Fruit fly (Drosophila melanogaster) whole organism, embryonic: ENCODE data around the gene Eip75B.
A peak's percentile ranks its signal among the peaks of the same experiment; 100 is the strongest.

Source experiments
- Bgb ChIP-seq: fragments of 200-800 bp; sonication (Bioruptor generic); IDR thresholded peaks from 2 replicates; pipeline ENCODE4 v1.3.6; 2022; ENCODE audit warnings: missing biosample characterization, missing genetic modification characterization; ENCODE audit not compliant: partially characterized antibody
- CG11398 ChIP-seq: fragments of 200-800 bp; sonication (Bioruptor generic); optimal IDR thresholded peaks from 2 replicates; lab custom pipeline; 2016; ENCODE audit warnings: missing biosample characterization, missing genetic modification characterization
- CG11560 ChIP-seq: fragments of 200-800 bp; sonication (Bioruptor generic); IDR thresholded peaks from 3 replicates; pipeline ENCODE4 v1.3.6; 2022; ENCODE audit warnings: missing biosample characterization, missing genetic modification characterization
- CG11695 ChIP-seq: fragments of 200-800 bp; sonication (Bioruptor generic); IDR thresholded peaks from 3 replicates; pipeline ENCODE4 v1.3.6; 2022; ENCODE audit warnings: missing biosample characterization, missing genetic modification characterization
- CG12299 ChIP-seq: fragments of 200-800 bp; sonication (Bioruptor generic); optimal IDR thresholded peaks from 2 replicates; lab custom pipeline; 2018; ENCODE audit warnings: missing biosample characterization, mild to moderate bottlenecking, missing genetic modification characterization
- CG15601 ChIP-seq: fragments of 200-800 bp; sonication (Bioruptor generic); optimal IDR thresholded peaks from 3 replicates; lab custom pipeline; 2019; ENCODE audit warnings: missing biosample characterization, mild to moderate bottlenecking, missing genetic modification characterization, moderate library complexity
- CG16779 ChIP-seq: fragments of 200-800 bp; sonication (Bioruptor generic); IDR thresholded peaks from 2 replicates; pipeline ENCODE4 v1.3.6; 2022; ENCODE audit warnings: missing biosample characterization, missing genetic modification characterization
- CG18011 ChIP-seq: fragments of 200-800 bp; sonication (Bioruptor generic); optimal IDR thresholded peaks from 2 replicates; lab custom pipeline; 2017; ENCODE audit warnings: missing biosample characterization, missing genetic modification characterization, mild to moderate bottlenecking, moderate library complexity, missing genotype
- CG18599 ChIP-seq: fragments of 200-800 bp; sonication (Bioruptor generic); optimal IDR thresholded peaks from 3 replicates; lab custom pipeline; 2017; ENCODE audit warnings: missing biosample characterization, missing genetic modification characterization, mild to moderate bottlenecking, moderate library complexity, missing genetic modification reagents
- CG2129 ChIP-seq: fragments of 200-800 bp; sonication (Bioruptor generic); IDR thresholded peaks from 2 replicates; pipeline ENCODE4 v1.3.6; 2022; ENCODE audit warnings: missing biosample characterization, missing genetic modification characterization; ENCODE audit not compliant: partially characterized antibody
- CG30431 ChIP-seq: fragments of 200-800 bp; sonication (Bioruptor generic); optimal IDR thresholded peaks from 2 replicates; lab custom pipeline; 2017; ENCODE audit warnings: missing biosample characterization, missing genetic modification characterization
- CG3281 ChIP-seq: fragments of 200-800 bp; sonication (Bioruptor generic); optimal IDR thresholded peaks from 3 replicates; lab custom pipeline; 2017; ENCODE audit warnings: missing biosample characterization, mild to moderate bottlenecking, missing genetic modification characterization
- CG3726 ChIP-seq: fragments of 200-800 bp; sonication (Bioruptor generic); IDR thresholded peaks from 3 replicates; pipeline ENCODE4, ENCODE4 v1.3.6; 2022; ENCODE audit warnings: missing biosample characterization, missing genetic modification characterization
- CG3995 ChIP-seq: fragments of 200-800 bp; sonication (Bioruptor generic); optimal IDR thresholded peaks from 3 replicates; lab custom pipeline; 2016; ENCODE audit warnings: missing biosample characterization, missing genetic modification characterization
- CG43689 ChIP-seq: fragments of 200-800 bp; sonication (Bioruptor generic); IDR thresholded peaks from 2 replicates; pipeline ENCODE4 v1.3.6; 2022; ENCODE audit warnings: missing biosample characterization, missing genetic modification characterization
- CG5953 ChIP-seq: fragments of 200-800 bp; sonication (Bioruptor generic); IDR thresholded peaks from 2 replicates; pipeline ENCODE4 v1.3.6; 2022; ENCODE audit warnings: missing biosample characterization, missing genetic modification characterization
- CG6791 ChIP-seq: fragments of 200-800 bp; sonication (Bioruptor generic); IDR thresholded peaks from 3 replicates; pipeline ENCODE4 v1.3.6; 2022; ENCODE audit warnings: missing biosample characterization, missing genetic modification characterization; ENCODE audit not compliant: partially characterized antibody
- CG7357 ChIP-seq: fragments of 200-800 bp; sonication (Bioruptor generic); IDR thresholded peaks from 3 replicates; pipeline ENCODE4 v1.3.6; 2022; ENCODE audit warnings: missing biosample characterization, missing genetic modification characterization
- CG7372 ChIP-seq: fragments of 200-800 bp; sonication (Bioruptor generic); IDR thresholded peaks from 2 replicates; pipeline ENCODE4 v1.3.6; 2022; ENCODE audit warnings: missing biosample characterization, missing genetic modification characterization
- CG7963 ChIP-seq: fragments of 200-800 bp; sonication (Bioruptor generic); IDR thresholded peaks from 3 replicates; pipeline ENCODE4 v1.3.6; 2022; ENCODE audit warnings: missing biosample characterization, missing genetic modification characterization; ENCODE audit not compliant: partially characterized antibody
- CG8388 ChIP-seq: fragments of 200-800 bp; sonication (Bioruptor generic); optimal IDR thresholded peaks from 2 replicates; lab custom pipeline; 2019; ENCODE audit warnings: missing biosample characterization, mild to moderate bottlenecking, missing genetic modification characterization, moderate library complexity
- CG9932 ChIP-seq: fragments of 200-800 bp; sonication (Bioruptor generic); IDR thresholded peaks from 2 replicates; pipeline ENCODE4 v1.3.6; 2022; ENCODE audit warnings: missing biosample characterization, missing genetic modification characterization
- Drgx ChIP-seq: fragments of 200-800 bp; sonication (Bioruptor generic); IDR thresholded peaks from 2 replicates; pipeline ENCODE4 v1.3.6; 2022; ENCODE audit warnings: missing biosample characterization, missing genetic modification characterization
- E2f1 ChIP-seq: fragments of 200-800 bp; sonication (Bioruptor generic); IDR thresholded peaks from 2 replicates; pipeline ENCODE4 v1.3.6; 2022; ENCODE audit warnings: missing biosample characterization, missing genetic modification characterization
- Elba2 ChIP-seq: fragments of 200-800 bp; sonication (Bioruptor generic); optimal IDR thresholded peaks from 3 replicates; lab custom pipeline; 2016; ENCODE audit warnings: missing biosample characterization, missing genetic modification characterization
- Fer3 ChIP-seq: fragments of 200-800 bp; sonication (Bioruptor generic); optimal IDR thresholded peaks from 2 replicates; lab custom pipeline; 2018; ENCODE audit warnings: missing biosample characterization, mild to moderate bottlenecking, missing genetic modification characterization, moderate library complexity
- HmgZ ChIP-seq: fragments of 200-800 bp; sonication (Bioruptor generic); optimal IDR thresholded peaks from 2 replicates; lab custom pipeline; 2018; ENCODE audit warnings: missing biosample characterization, mild to moderate bottlenecking, missing genetic modification characterization
- MBD-R2 ChIP-seq: fragments of 200-800 bp; sonication (Bioruptor generic); IDR thresholded peaks from 2 replicates; pipeline ENCODE4 v1.3.6; 2022; ENCODE audit warnings: missing biosample characterization, missing genetic modification characterization
- NFAT ChIP-seq: fragments of 200-800 bp; sonication (Bioruptor generic); IDR thresholded peaks from 2 replicates; pipeline ENCODE4 v1.3.6; 2022; ENCODE audit warnings: missing biosample characterization, missing genetic modification characterization
- Rfx ChIP-seq: fragments of 200-800 bp; sonication (Bioruptor generic); IDR thresholded peaks from 2 replicates; pipeline ENCODE4 v1.3.6; 2022; ENCODE audit warnings: missing biosample characterization, missing genetic modification characterization
- Scr ChIP-seq: fragments of 200-800 bp; sonication (Bioruptor generic); IDR thresholded peaks from 2 replicates; pipeline ENCODE4 v1.3.6; 2022; ENCODE audit warnings: missing biosample characterization, missing genetic modification characterization; ENCODE audit not compliant: partially characterized antibody
- Sin3A ChIP-seq: fragments of >200 bp; optimal IDR thresholded peaks from 2 replicates; lab custom pipeline; 2018
- Trl ChIP-seq, 3 experiments: fragments of >200 bp in 2 of 3; fragments of 200-800 bp in 1 of 3; sonication (Bioruptor generic) in 1 of 3; optimal IDR thresholded peaks; 2 replicates in 1 of 3; 3 replicates in 2 of 3; lab custom pipeline; 2016 to 2017; ENCODE audit warnings: missing biosample characterization in 1 of 3, missing genetic modification characterization in 1 of 3
- ab ChIP-seq: fragments of 200-800 bp; sonication (Bioruptor generic); optimal IDR thresholded peaks from 2 replicates; lab custom pipeline; 2016; ENCODE audit warnings: missing biosample characterization, missing genetic modification characterization
- ash1 ChIP-seq: fragments of 200-800 bp; sonication (Bioruptor generic); optimal IDR thresholded peaks from 2 replicates; lab custom pipeline; 2018; ENCODE audit warnings: missing biosample characterization, mild to moderate bottlenecking, missing genetic modification characterization
- cg ChIP-seq: fragments of 200-800 bp; sonication (Bioruptor generic); optimal IDR thresholded peaks from 3 replicates; lab custom pipeline; 2019; ENCODE audit warnings: missing biosample characterization, mild to moderate bottlenecking, missing genetic modification characterization, moderate library complexity
- chif ChIP-seq, 2 experiments: fragments of 200-800 bp; sonication (Bioruptor generic); optimal IDR thresholded peaks; 3 replicates each; lab custom pipeline; 2016; ENCODE audit warnings: missing biosample characterization in 2 of 2, missing genetic modification characterization in 2 of 2
- cwo ChIP-seq: fragments of 200-800 bp; sonication (Bioruptor generic); optimal IDR thresholded peaks from 3 replicates; lab custom pipeline; 2017; ENCODE audit warnings: missing biosample characterization, missing genetic modification characterization, mild to moderate bottlenecking, moderate library complexity, missing genetic modification reagents
- ewg ChIP-seq: fragments of 200-800 bp; sonication (Bioruptor generic); optimal IDR thresholded peaks from 3 replicates; lab custom pipeline; 2017; ENCODE audit warnings: mild to moderate bottlenecking, missing biosample characterization, missing genetic modification reagents, missing genetic modification characterization
- gce ChIP-seq: fragments of 200-800 bp; sonication (Bioruptor generic); IDR thresholded peaks from 3 replicates; pipeline ENCODE4 v1.3.6; 2022; ENCODE audit warnings: missing biosample characterization, missing genetic modification characterization
- kni ChIP-seq: fragments of 200-800 bp; sonication (Bioruptor generic); optimal IDR thresholded peaks from 3 replicates; lab custom pipeline; 2017; ENCODE audit warnings: mild to moderate bottlenecking, missing biosample characterization, missing genetic modification reagents, missing genetic modification characterization
- pnt ChIP-seq: fragments of 200-800 bp; sonication (Bioruptor generic); optimal IDR thresholded peaks from 3 replicates; lab custom pipeline; 2016; ENCODE audit warnings: missing biosample characterization, missing genetic modification characterization
- pzg ChIP-seq: fragments of 200-800 bp; sonication (Bioruptor generic); optimal IDR thresholded peaks from 3 replicates; lab custom pipeline; 2018; ENCODE audit warnings: missing biosample characterization, mild to moderate bottlenecking, missing genetic modification characterization, moderate library complexity
- rib ChIP-seq: fragments of 200-800 bp; sonication (Bioruptor generic); IDR thresholded peaks from 2 replicates; pipeline ENCODE4 v1.3.6; 2022; ENCODE audit warnings: missing biosample characterization, missing genetic modification characterization
- sqz ChIP-seq: fragments of 200-800 bp; sonication (Bioruptor generic); optimal IDR thresholded peaks from 3 replicates; lab custom pipeline; 2018; ENCODE audit warnings: missing biosample characterization, mild to moderate bottlenecking, missing genetic modification characterization

Gene Eip75B

dm6 chr3L:18106021-18106944 lies 41.8 kb upstream of the Eip75B start, which contains the start of the genes CG13698 and mRpS26 (continued):
- TF ChIP-seq CG15601 (tag; lab: Kevin White, UChicago): peak; percentile 74
- no peak for TF ChIP-seq Scr (GFP tag; lab: Robert Waterston, UW)
- TF ChIP-seq CG7357 (GFP tag; lab: Robert Waterston, UW): no peak
- peak; percentile 26; the same call in 1 of the 2 replicates for TF ChIP-seq CG5953 (GFP tag; lab: Robert Waterston, UW)
- TF ChIP-seq CG18011 (GFP tag; lab: Kevin White, UChicago): peak; percentile 91
- peak; percentile 60; the same call in 2 of the 3 replicates for TF ChIP-seq CG6791 (GFP tag; lab: Robert Waterston, UW)

DNA sequence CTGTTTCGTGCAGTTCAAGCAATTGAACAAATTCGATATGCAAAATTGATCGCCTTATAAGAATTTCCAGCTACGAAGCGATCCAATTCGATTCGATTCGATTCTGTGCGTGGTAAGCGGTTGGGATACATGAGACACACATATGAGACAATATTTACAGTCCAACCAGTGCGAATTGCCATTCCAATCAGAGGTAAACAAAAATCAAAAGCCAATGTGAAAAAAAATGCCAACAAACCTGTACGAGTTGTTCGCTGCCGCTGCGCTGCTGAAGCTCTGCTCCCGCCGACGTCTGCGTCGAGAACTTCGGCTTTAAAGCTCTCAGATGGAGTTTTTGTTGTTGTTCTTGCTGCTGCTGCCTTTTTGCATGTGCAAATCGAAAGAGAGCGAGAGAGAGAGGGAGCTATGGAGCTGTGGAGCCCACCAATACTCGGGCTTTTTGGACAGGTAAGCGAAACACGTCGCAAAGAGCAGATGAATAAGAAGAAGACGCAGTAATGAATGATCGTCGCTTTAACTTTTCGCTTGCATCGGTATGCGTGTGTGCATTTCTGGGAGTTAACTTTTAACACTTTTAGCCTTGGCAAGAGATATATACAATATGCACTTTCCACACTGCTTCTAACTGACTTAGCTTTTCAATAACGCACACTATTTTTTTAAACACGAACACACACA lies 41.0 kb upstream of the Eip75B start:
- TF ChIP-seq Bgb (GFP tag; lab: Robert Waterston, UW) (no peak), CG3281 (GFP tag; lab: Kevin White, UChicago) (no peak), chif (GFP tag; optimal IDR thresholded peaks at IDR 0.05; lab: Kevin White, UChicago) (no peak), CG11560 (no peak), Elba2 (GFP tag; lab: Kevin White, UChicago) (peak; percentile 18), cwo (no peak), CG12299 (tag; lab: Kevin White, UChicago) (no peak), CG30431 (GFP tag; lab: Kevin White, UChicago) (no peak), CG8388 (GFP tag; lab: Kevin White, UChicago) (no peak), Trl (optimal IDR thresholded peaks at IDR 0.05; lab: Kevin White, UChicago) (peak in 1 of 2 experiments; percentile 73), Trl (GFP tag; optimal IDR thresholded peaks at IDR 0.05; lab: Kevin White, UChicago) (no peak), gce (GFP tag; lab: Robert Waterston, UW) (no peak), Drgx (GFP tag; lab: Robert Waterston, UW) (no peak), CG3995 (GFP tag; lab: Kevin White, UChicago) (no peak), CG11695 (0 out of 3 replicates have a peak, but pooled peaks have one; percentile 6), HmgZ (tag; lab: Kevin White, UChicago) (no peak), CG6791 (GFP tag; lab: Robert Waterston, UW) (no peak), CG9932 (GFP tag; lab: Robert Waterston, UW) (no peak), CG3726 (GFP tag; lab: Robert Waterston, UW) (no peak), Sin3A (lab: Kevin White, UChicago) (no peak), CG7372 (GFP tag; lab: Robert Waterston, UW) (no peak), ewg (no peak), CG7963 (GFP tag; lab: Robert Waterston, UW) (no peak), NFAT (no peak), pnt (GFP tag; lab: Kevin White, UChicago) (no peak), Fer3 (no peak), cg (GFP tag; lab: Kevin White, UChicago) (peak; percentile 65), sqz (GFP tag; lab: Kevin White, UChicago) (no peak), Rfx (no peak), CG11398 (no peak), CG43689 (no peak), ash1 (GFP tag; lab: Kevin White, UChicago) (no peak), E2f1 (GFP tag; lab: Robert Waterston, UW) (no peak), rib (GFP tag; lab: Robert Waterston, UW) (0 out of 2 replicates have a peak, but pooled peaks have one; percentile 35), MBD-R2 (GFP tag; lab: Robert Waterston, UW) (no peak), kni (GFP tag; lab: Kevin White, UChicago) (no peak), ab (no peak), CG2129 (no peak), CG18599 (GFP tag; lab: Kevin White, UChicago) (no peak), pzg (GFP tag; lab: Kevin White, UChicago) (no peak), CG16779 (no peak)
